Worm (Caenorhabditis elegans) whole organism, L4 larva: ENCODE results near the gene W09G10.9.
A peak's percentile ranks its signal among the peaks of the same experiment; 100 is the strongest.

Experiments used
- F26F4.8 ChIP-seq: fragments of 200-800 bp; sonication (Bioruptor generic); conservative IDR thresholded peaks from 2 replicates; pipeline ENCODE4 v1.3.6; 2022; ENCODE audit warnings: missing genetic modification characterization, missing compliant biosample characterization
- T20F7.1 ChIP-seq: fragments of 200-800 bp; sonication (Bioruptor generic); optimal IDR thresholded peaks from 2 replicates; lab custom pipeline; 2018; ENCODE audit warnings: mild to moderate bottlenecking, missing genetic modification characterization, missing compliant biosample characterization
- T26A8.4 ChIP-seq: fragments of 200-800 bp; sonication (Bioruptor generic); IDR thresholded peaks from 2 replicates; pipeline ENCODE4 v1.3.6; 2022; ENCODE audit warnings: missing genetic modification characterization, missing compliant biosample characterization
- aha-1 ChIP-seq: fragments of 150-350 bp; peaks from one replicate; lab custom pipeline; 2014; ENCODE audit warnings: missing biosample characterization, missing genetic modification characterization
- ama-1 ChIP-seq: fragments of 150-350 bp; optimal IDR thresholded peaks from 2 replicates; lab custom pipeline; 2014; ENCODE audit warnings: inconsistent platforms, mixed read lengths
- arid-1 ChIP-seq: fragments of 200-800 bp; sonication (Bioruptor generic); conservative IDR thresholded peaks from 2 replicates; pipeline ENCODE4 v1.3.6; 2022; ENCODE audit warnings: missing genetic modification reagents, missing genetic modification characterization, missing compliant biosample characterization
- attf-4 ChIP-seq: sonication (generic microtip); optimal IDR thresholded peaks from 3 replicates; lab custom pipeline; 2017; ENCODE audit warnings: missing biosample characterization, missing genetic modification characterization
- ceh-32 ChIP-seq: sonication (generic microtip); optimal IDR thresholded peaks from 2 replicates; lab custom pipeline; 2016; ENCODE audit warnings: mild to moderate bottlenecking, missing genetic modification characterization, missing compliant biosample characterization; ENCODE audit not compliant: poor library complexity
- ceh-82 ChIP-seq: sonication (generic microtip); optimal IDR thresholded peaks from 2 replicates; lab custom pipeline; 2017; ENCODE audit warnings: missing biosample characterization, missing genetic modification characterization
- ces-1 ChIP-seq: fragments of 150-350 bp; sonication (generic microtip); optimal IDR thresholded peaks from 4 replicates; lab custom pipeline; 2014; ENCODE audit warnings: missing biosample characterization, missing genetic modification reagents, missing genetic modification characterization
- ctbp-1 ChIP-seq: fragments of 200-800 bp; sonication (Bioruptor generic); IDR thresholded peaks from 2 replicates; pipeline ENCODE4 v1.3.6; 2022; ENCODE audit warnings: missing genetic modification reagents, missing genetic modification characterization, missing compliant biosample characterization
- daf-12 ChIP-seq: fragments of 150-350 bp; optimal IDR thresholded peaks from 2 replicates; lab custom pipeline; 2014; ENCODE audit warnings: missing biosample characterization, missing genetic modification reagents, missing genetic modification characterization
- daf-16 ChIP-seq, 3 experiments: sonication (generic microtip); optimal IDR thresholded peaks; 2 replicates each; lab custom pipeline; 2016 to 2017; ENCODE audit warnings: missing genetic modification characterization in 3 of 3, missing genetic modification reagents in 3 of 3, mild to moderate bottlenecking in 2 of 3, missing compliant biosample characterization in 2 of 3, missing biosample characterization in 1 of 3, moderate library complexity in 1 of 3
- daf-19 ChIP-seq: fragments of 200-800 bp; sonication (Bioruptor generic); conservative IDR thresholded peaks from 2 replicates; pipeline ENCODE4 v1.3.6; 2022; ENCODE audit warnings: missing genetic modification characterization, missing compliant biosample characterization
- dmd-6 ChIP-seq: fragments of 200-800 bp; sonication (Bioruptor generic); IDR thresholded peaks from 2 replicates; pipeline ENCODE4 v1.3.6; 2022; ENCODE audit warnings: missing genetic modification reagents, missing genetic modification characterization, missing compliant biosample characterization
- dmd-8 ChIP-seq: fragments of 200-800 bp; sonication (Bioruptor generic); IDR thresholded peaks from 2 replicates; pipeline ENCODE4 v1.3.6; 2022; ENCODE audit warnings: missing genetic modification characterization, missing compliant biosample characterization
- dpl-1 ChIP-seq: fragments of 150-350 bp; optimal IDR thresholded peaks from 2 replicates; lab custom pipeline; 2014; ENCODE audit warnings: missing biosample characterization, missing genetic modification reagents, missing genetic modification characterization
- dve-1 ChIP-seq: sonication (generic microtip); optimal IDR thresholded peaks from 2 replicates; lab custom pipeline; 2017; ENCODE audit warnings: antibody characterized with exemption, mild to moderate bottlenecking, missing genetic modification characterization, missing compliant biosample characterization; ENCODE audit not compliant: insufficient read depth
- egl-27 ChIP-seq: sonication (generic microtip); optimal IDR thresholded peaks from 3 replicates; lab custom pipeline; 2017; ENCODE audit warnings: missing biosample characterization, missing genetic modification reagents, missing genetic modification characterization
- fos-1 ChIP-seq: fragments of 150-350 bp; optimal IDR thresholded peaks from 2 replicates; lab custom pipeline; 2014; ENCODE audit warnings: missing biosample characterization, missing genetic modification characterization
- gei-8 ChIP-seq: fragments of 200-800 bp; sonication (Bioruptor generic); optimal IDR thresholded peaks from 2 replicates; lab custom pipeline; 2018; ENCODE audit warnings: mild to moderate bottlenecking, missing genetic modification characterization, missing compliant biosample characterization
- hlh-11 ChIP-seq: fragments of 200-800 bp; sonication (Bioruptor generic); optimal IDR thresholded peaks from 2 replicates; lab custom pipeline; 2018; ENCODE audit warnings: mild to moderate bottlenecking, missing genetic modification characterization, missing compliant biosample characterization
- lin-1 ChIP-seq: fragments of 200-800 bp; sonication (Bioruptor generic); IDR thresholded peaks from 2 replicates; pipeline ENCODE4 v1.3.6; 2022; ENCODE audit warnings: missing genetic modification reagents, missing genetic modification characterization, missing compliant biosample characterization
- lin-13 ChIP-seq: fragments of 150-350 bp; optimal IDR thresholded peaks from 2 replicates; lab custom pipeline; 2014; ENCODE audit warnings: missing biosample characterization, missing genetic modification reagents, missing genetic modification characterization
- lin-29 ChIP-seq: fragments of 200-800 bp; sonication (Bioruptor generic); IDR thresholded peaks from 2 replicates; pipeline ENCODE4 v1.3.6; 2022; ENCODE audit warnings: missing genetic modification reagents, missing genetic modification characterization, missing compliant biosample characterization
- lin-38 ChIP-seq: fragments of 200-800 bp; sonication (Bioruptor generic); IDR thresholded peaks from 2 replicates; pipeline ENCODE4 v1.3.6; 2022; ENCODE audit warnings: missing genetic modification reagents, missing genetic modification characterization, missing compliant biosample characterization
- lin-39 ChIP-seq: fragments of 150-350 bp; optimal IDR thresholded peaks from 2 replicates; lab custom pipeline; 2014; ENCODE audit warnings: missing biosample characterization, missing genetic modification reagents, missing genetic modification characterization
- lir-3 ChIP-seq: sonication (generic microtip); optimal IDR thresholded peaks from 2 replicates; lab custom pipeline; 2016; ENCODE audit warnings: mild to moderate bottlenecking, missing genetic modification characterization, missing compliant biosample characterization
- lsy-2 ChIP-seq, 2 experiments: fragments of 150-350 bp in 1 of 2; sonication (generic microtip) in 1 of 2; optimal IDR thresholded peaks; 2 replicates each; lab custom pipeline; 2014 to 2017; ENCODE audit warnings: missing biosample characterization in 2 of 2, missing genetic modification characterization in 2 of 2
- mxl-3 ChIP-seq: fragments of 200-800 bp; sonication (Bioruptor generic); optimal IDR thresholded peaks from 2 replicates; lab custom pipeline; 2018; ENCODE audit warnings: mild to moderate bottlenecking, missing genetic modification characterization, missing compliant biosample characterization
- nhr-11 ChIP-seq: fragments of 150-350 bp; optimal IDR thresholded peaks from 2 replicates; lab custom pipeline; 2014; ENCODE audit warnings: missing biosample characterization, missing genetic modification characterization
- nhr-111 ChIP-seq: fragments of 200-800 bp; sonication (Bioruptor generic); optimal IDR thresholded peaks from 2 replicates; lab custom pipeline; 2018; ENCODE audit warnings: mild to moderate bottlenecking, missing genetic modification characterization, missing compliant biosample characterization
- nhr-25 ChIP-seq: sonication (generic microtip); optimal IDR thresholded peaks from 2 replicates; lab custom pipeline; 2017; ENCODE audit warnings: missing genetic modification characterization, mild to moderate bottlenecking, missing compliant biosample characterization, antibody characterized with exemption, moderate library complexity, borderline replicate concordance; ENCODE audit not compliant: insufficient read depth
- nhr-28 ChIP-seq: fragments of 150-350 bp; optimal IDR thresholded peaks from 2 replicates; lab custom pipeline; 2014; ENCODE audit warnings: missing biosample characterization, missing genetic modification characterization
- nhr-48 ChIP-seq: sonication (generic microtip); optimal IDR thresholded peaks from 2 replicates; lab custom pipeline; 2016; ENCODE audit warnings: mild to moderate bottlenecking, missing genetic modification characterization, missing compliant biosample characterization
- nhr-6 ChIP-seq: fragments of 150-350 bp; optimal IDR thresholded peaks from 2 replicates; lab custom pipeline; 2014; ENCODE audit warnings: missing biosample characterization, missing genetic modification characterization
- nhr-77 ChIP-seq: fragments of 150-350 bp; optimal IDR thresholded peaks from 2 replicates; lab custom pipeline; 2014; ENCODE audit warnings: missing biosample characterization, missing genetic modification characterization
- php-3 ChIP-seq: fragments of 200-800 bp; sonication (Bioruptor generic); IDR thresholded peaks from 2 replicates; pipeline ENCODE4 v1.3.6; 2022; ENCODE audit warnings: missing genetic modification reagents, missing genetic modification characterization, missing compliant biosample characterization
- pqm-1 ChIP-seq: sonication (generic microtip); optimal IDR thresholded peaks from 2 replicates; lab custom pipeline; 2017; ENCODE audit warnings: missing biosample characterization, missing genetic modification characterization
- rbr-2 ChIP-seq: sonication (generic microtip); optimal IDR thresholded peaks from 2 replicates; lab custom pipeline; 2016; ENCODE audit warnings: missing genotype, missing genetic modification characterization, missing compliant biosample characterization
- saeg-2 ChIP-seq: fragments of 200-800 bp; sonication (Bioruptor generic); IDR thresholded peaks from 2 replicates; pipeline ENCODE4 v1.3.6; 2022; ENCODE audit warnings: missing genetic modification reagents, missing genetic modification characterization, missing compliant biosample characterization
- set-16 ChIP-seq: fragments of 200-800 bp; sonication (Bioruptor generic); IDR thresholded peaks from 2 replicates; pipeline ENCODE4 v1.3.6; 2022; ENCODE audit warnings: missing genetic modification reagents, missing genetic modification characterization, missing compliant biosample characterization
- skn-1 ChIP-seq: fragments of 150-350 bp; optimal IDR thresholded peaks from 2 replicates; lab custom pipeline; 2014; ENCODE audit warnings: missing biosample characterization, missing genetic modification characterization
- unc-130 ChIP-seq: sonication (generic microtip); optimal IDR thresholded peaks from 2 replicates; lab custom pipeline; 2016; ENCODE audit warnings: missing genetic modification reagents, missing genetic modification characterization, missing compliant biosample characterization
- unc-62 ChIP-seq, 3 experiments: fragments of 150-350 bp in 1 of 3; sonication (generic microtip); optimal IDR thresholded peaks in 2 of 3; peaks in 1 of 3; 1 replicate in 1 of 3; 2 replicates in 2 of 3; lab custom pipeline; 2014 to 2017; ENCODE audit warnings: missing biosample characterization in 3 of 3, missing genetic modification characterization in 3 of 3, missing genetic modification reagents in 3 of 3, missing genotype in 1 of 3
- vab-7 ChIP-seq: fragments of 200-800 bp; sonication (Bioruptor generic); IDR thresholded peaks from 2 replicates; pipeline ENCODE4 v1.3.6; 2022; ENCODE audit warnings: missing genetic modification reagents, missing genetic modification characterization, missing compliant biosample characterization
- zfp-2 ChIP-seq: sonication (generic microtip); optimal IDR thresholded peaks from 2 replicates; lab custom pipeline; 2016; ENCODE audit warnings: mild to moderate bottlenecking, missing genetic modification characterization, missing compliant biosample characterization
- zip-11 ChIP-seq: fragments of 200-800 bp; sonication (Bioruptor generic); IDR thresholded peaks from 2 replicates; pipeline ENCODE4 v1.3.6; 2022; ENCODE audit warnings: missing genetic modification characterization, missing compliant biosample characterization
- zip-2 ChIP-seq: fragments of 150-350 bp; optimal IDR thresholded peaks from 2 replicates; lab custom pipeline; 2014; ENCODE audit warnings: missing biosample characterization, missing genetic modification characterization
- ztf-11 ChIP-seq: fragments of 150-350 bp; optimal IDR thresholded peaks from 2 replicates; lab custom pipeline; 2014; ENCODE audit warnings: missing biosample characterization, missing genetic modification characterization

The W09G10.9 gene

DNA sequence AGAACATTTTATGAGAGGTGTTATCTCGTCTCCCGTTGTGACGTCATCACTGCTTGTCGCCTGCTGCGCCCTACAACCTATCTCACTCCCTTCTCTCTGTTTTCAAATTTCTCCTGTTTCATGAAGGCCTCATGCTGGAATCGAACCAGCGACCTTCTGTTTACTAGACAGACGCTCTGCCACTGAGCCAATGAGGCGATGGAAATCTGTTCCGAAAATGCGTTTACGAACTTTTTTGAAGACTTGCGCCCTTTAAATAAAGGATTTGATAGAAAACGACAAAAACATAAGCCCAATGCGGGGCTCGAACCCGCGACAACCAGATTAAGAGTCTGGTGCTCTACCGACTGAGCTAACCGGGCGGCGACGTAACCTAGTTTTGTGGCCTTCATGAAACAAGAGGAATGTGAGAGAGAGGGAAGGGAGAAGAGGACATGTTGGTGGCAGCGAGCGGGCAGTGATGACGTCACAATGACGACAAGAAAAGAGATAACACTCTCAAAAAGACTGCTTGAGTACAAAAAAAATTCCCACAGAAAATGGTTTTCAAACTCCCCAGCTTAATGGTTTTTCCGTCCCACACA lies 2.5 kb upstream of the W09G10.9 start, which contains the start of gene clec-126 (continued):
- TF ChIP-seq F26F4.8, result 0 out of 2 replicates have a peak, but pooled peaks have one; percentile 22
- peak; percentile 83 for TF ChIP-seq rbr-2
- TF ChIP-seq arid-1, result peak; percentile 31; the same call in 1 of the 2 replicates
- TF ChIP-seq lin-29 (GFP tag; lab: Robert Waterston, UW), result 0 out of 2 replicates have a peak, but pooled peaks have one; percentile 10
- TF ChIP-seq hlh-11, result peak; percentile 84
- no peak for TF ChIP-seq pqm-1 (tag; lab: Kevin White, UChicago)
- TF ChIP-seq unc-62 (GFP tag; optimal IDR thresholded peaks at IDR 0.05 in 1 of 2; lab: Kevin White, UChicago), result peak in 1 of 2 experiments; percentile 64
- TF ChIP-seq unc-62 (tag; optimal IDR thresholded peaks at IDR 0.05; lab: Kevin White, UChicago), result no peak
- peak; percentile 11 for TF ChIP-seq nhr-111 (GFP tag; lab: Kevin White, UChicago)
- peak; percentile 74 for TF ChIP-seq nhr-77 (tag; lab: Kevin White, UChicago)
- TF ChIP-seq zip-2, result peak; percentile 65
- TF ChIP-seq aha-1 (tag; lab: Kevin White, UChicago), result peak; percentile 98
- no peak for TF ChIP-seq ceh-82 (tag; lab: Kevin White, UChicago)
- TF ChIP-seq vab-7 (GFP tag; lab: Robert Waterston, UW), result peak; percentile 80
- TF ChIP-seq daf-12 (tag; lab: Kevin White, UChicago), result no peak
- peak; percentile 46 for TF ChIP-seq gei-8 (GFP tag; lab: Kevin White, UChicago)
- TF ChIP-seq zip-11 (GFP tag; lab: Robert Waterston, UW), result 0 out of 2 replicates have a peak, but pooled peaks have one; percentile 9
- TF ChIP-seq nhr-11 (tag; lab: Kevin White, UChicago), result no peak
- peak; percentile 80 for TF ChIP-seq T26A8.4 (GFP tag; lab: Robert Waterston, UW)
- no peak for TF ChIP-seq skn-1 (tag; lab: Kevin White, UChicago)
- no peak for TF ChIP-seq ama-1
- peak; percentile 86 for TF ChIP-seq lin-38 (GFP tag; lab: Robert Waterston, UW)
- peak; percentile 74 for TF ChIP-seq lir-3 (tag; lab: Kevin White, UChicago)
- TF ChIP-seq ztf-11 (tag; lab: Kevin White, UChicago), result no peak
- peak; percentile 64 for TF ChIP-seq dmd-6
- peak; percentile 27 to 85 for TF ChIP-seq lsy-2 (tag; optimal IDR thresholded peaks at IDR 0.05; lab: Kevin White, UChicago)
- TF ChIP-seq dpl-1 (GFP tag; lab: Kevin White, UChicago), result peak; percentile 47
- no peak for TF ChIP-seq attf-4 (tag; lab: Kevin White, UChicago)
- TF ChIP-seq ces-1 (GFP tag; lab: Kevin White, UChicago), result no peak
- TF ChIP-seq set-16 (GFP tag; lab: Robert Waterston, UW), result peak; percentile 43; the same call in 1 of the 2 replicates
- peak; percentile 91 for TF ChIP-seq lin-13 (GFP tag; lab: Kevin White, UChicago)
- TF ChIP-seq ctbp-1 (GFP tag; lab: Robert Waterston, UW), result peak; percentile 74
- TF ChIP-seq lin-39 (tag; lab: Kevin White, UChicago), result no peak
- TF ChIP-seq dve-1 (tag; lab: Kevin White, UChicago), result peak; percentile 99
- TF ChIP-seq nhr-25, result no peak
- TF ChIP-seq unc-130 (GFP tag; lab: Kevin White, UChicago), result peak; percentile 68
- peak; percentile 54 for TF ChIP-seq nhr-28 (tag; lab: Kevin White, UChicago)
- no peak for TF ChIP-seq saeg-2 (GFP tag; lab: Robert Waterston, UW)
- no peak for TF ChIP-seq lin-1
- no peak; the same call in 1 of the 2 replicates for TF ChIP-seq dmd-8 (GFP tag; lab: Robert Waterston, UW)
- no peak for TF ChIP-seq T20F7.1
- peak; percentile 65 for TF ChIP-seq zfp-2
- no peak; the same call in 1 of the 2 replicates for TF ChIP-seq php-3 (GFP tag; lab: Robert Waterston, UW)
- no peak for TF ChIP-seq fos-1 (tag; lab: Kevin White, UChicago)
- TF ChIP-seq daf-19 (GFP tag; lab: Robert Waterston, UW), result no peak
- TF ChIP-seq ceh-32 (tag; lab: Kevin White, UChicago), result no peak
- no peak for TF ChIP-seq egl-27 (tag; lab: Kevin White, UChicago)
- TF ChIP-seq mxl-3 (GFP tag; lab: Kevin White, UChicago), result peak; percentile 63
- TF ChIP-seq daf-16 (GFP tag; optimal IDR thresholded peaks at IDR 0.05; lab: Kevin White, UChicago), result peak; percentile 85 to 94
- peak; percentile 96 for TF ChIP-seq daf-16 (tag; optimal IDR thresholded peaks at IDR 0.05; lab: Kevin White, UChicago)
- TF ChIP-seq nhr-48 (tag; lab: Kevin White, UChicago), result peak; percentile 82
- TF ChIP-seq nhr-6 (tag; lab: Kevin White, UChicago), result no peak
